Worm (Caenorhabditis elegans): Measurements from ENCODE around the gene mltn-8.

ce11 chrV:349054-349453 is 31.0 kb downstream of the mltn-8 start, which contains the start of gene atg-9:
- TF ChIP-seq him-1 (tag; optimal IDR thresholded peaks at IDR 0.05), result no peak
- TF ChIP-seq dao-5 (tag; optimal IDR thresholded peaks at IDR 0.05), result no peak
- peak; percentile 63 for TF ChIP-seq W03F9.2 (tag; optimal IDR thresholded peaks at IDR 0.05)
